Worm (Caenorhabditis elegans) whole organism, L3 larva: ENCODE measurements around the gene cts-1.

ENCODE experiments used
- ceh-16 ChIP-seq: sonication (generic microtip); optimal IDR thresholded peaks from 2 replicates; lab custom pipeline; 2017; ENCODE audit warnings: missing biosample characterization, missing genetic modification characterization
- ceh-82 ChIP-seq: fragments of 150-350 bp; optimal IDR thresholded peaks from 2 replicates; lab custom pipeline; 2014; ENCODE audit warnings: missing biosample characterization, missing genetic modification characterization
- daf-12 ChIP-seq: fragments of 150-350 bp; optimal IDR thresholded peaks from 2 replicates; lab custom pipeline; 2014; ENCODE audit warnings: missing biosample characterization, missing genetic modification reagents, missing genetic modification characterization
- lin-39 ChIP-seq: fragments of 150-350 bp; optimal IDR thresholded peaks from 2 replicates; lab custom pipeline; 2018; ENCODE audit warnings: missing biosample characterization, missing genetic modification reagents, missing genetic modification characterization
- nhr-237 ChIP-seq: fragments of 150-350 bp; optimal IDR thresholded peaks from 2 replicates; lab custom pipeline; 2014; ENCODE audit warnings: missing biosample characterization, missing genetic modification characterization
- nhr-28 ChIP-seq: fragments of 150-350 bp; optimal IDR thresholded peaks from 2 replicates; lab custom pipeline; 2014; ENCODE audit warnings: missing biosample characterization, missing genetic modification characterization
- nhr-76 ChIP-seq: fragments of 150-350 bp; sonication (generic microtip); optimal IDR thresholded peaks from 5 replicates; lab custom pipeline; 2014; ENCODE audit warnings: missing biosample characterization, missing genetic modification characterization
- tbx-2 ChIP-seq: sonication (generic microtip); optimal IDR thresholded peaks from 2 replicates; lab custom pipeline; 2016; ENCODE audit warnings: mild to moderate bottlenecking, missing genetic modification characterization, missing compliant biosample characterization
- unc-62 ChIP-seq: fragments of 150-350 bp; sonication (generic microtip); optimal IDR thresholded peaks from 4 replicates; lab custom pipeline; 2014; ENCODE audit warnings: missing biosample characterization, missing genetic modification reagents, missing genetic modification characterization
- ztf-11 ChIP-seq: fragments of 150-350 bp; optimal IDR thresholded peaks from 2 replicates; lab custom pipeline; 2014; ENCODE audit warnings: missing biosample characterization, missing genetic modification characterization

DNA sequence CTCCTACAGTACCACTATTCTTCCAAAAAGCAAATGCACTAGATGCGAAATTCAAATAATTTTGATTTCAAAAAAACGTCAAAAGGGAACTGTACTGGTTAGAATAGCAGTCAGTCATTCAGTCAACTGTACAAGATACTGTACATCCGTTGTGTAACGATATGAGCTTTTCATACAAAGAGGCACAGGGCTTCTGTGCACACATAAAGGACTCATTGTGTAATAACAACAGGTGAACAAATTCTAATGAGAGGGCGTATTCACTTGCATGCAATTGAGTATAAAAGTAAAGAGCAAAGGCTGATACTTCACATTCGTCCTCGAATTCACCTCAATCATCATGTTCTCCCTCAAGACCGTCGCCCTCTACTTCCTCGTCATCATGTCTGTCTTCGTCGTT is 19.0 kb downstream of the cts-1 start, which contains the start of gene dod-6:
- TF ChIP-seq nhr-237 (no peak), ceh-16 (tag; lab: Kevin White, UChicago) (no peak), ceh-82 (no peak), nhr-76 (tag; lab: Kevin White, UChicago) (no peak), nhr-28 (tag; lab: Kevin White, UChicago) (no peak), ztf-11 (tag; lab: Kevin White, UChicago) (no peak), tbx-2 (tag; lab: Kevin White, UChicago) (no peak), unc-62 (no peak), lin-39 (tag; lab: Kevin White, UChicago) (no peak), daf-12 (tag; lab: Kevin White, UChicago) (no peak)
